ENCODE assay signal across 7 worm cellular contexts in genomic region chrX:15327238-15327637, ce11.
TF ChIP-seq lines count a peak whose summit lies in the region.

No protein-coding gene starts in this region.

TF ChIP-seq in whole organism, L1 larva, 84 proteins besides CTCF, POLR2A, EP300 and RAD21 (continues in another document):
- TF ChIP-seq skn-1 (tag; optimal IDR thresholded peaks at IDR 0.05; lab: Kevin White, UChicago), result no peak
- TF ChIP-seq ceh-8 (GFP tag; optimal IDR thresholded peaks at IDR 0.05; lab: Kevin White, UChicago), result no peak
- TF ChIP-seq dsc-1 (tag; optimal IDR thresholded peaks at IDR 0.05; lab: Kevin White, UChicago), result no peak
- TF ChIP-seq lin-15B (tag; optimal IDR thresholded peaks at IDR 0.05; lab: Kevin White, UChicago), result no peak
- TF ChIP-seq nhr-12 (tag; optimal IDR thresholded peaks at IDR 0.05; lab: Kevin White, UChicago), result no peak
- no peak for TF ChIP-seq sup-37 (GFP tag; optimal IDR thresholded peaks at IDR 0.05; lab: Kevin White, UChicago)
- no peak for TF ChIP-seq fos-1 (tag; optimal IDR thresholded peaks at IDR 0.05; lab: Kevin White, UChicago)
- no peak for TF ChIP-seq C04F5.9 (tag; optimal IDR thresholded peaks at IDR 0.05; lab: Kevin White, UChicago)
- no peak for TF ChIP-seq fkh-10 (GFP tag; optimal IDR thresholded peaks at IDR 0.05; lab: Kevin White, UChicago)
- TF ChIP-seq efl-3 (GFP tag; optimal IDR thresholded peaks at IDR 0.05; lab: Kevin White, UChicago), result peak; percentile 21
- peak; percentile 51 for TF ChIP-seq irx-1 (tag; optimal IDR thresholded peaks at IDR 0.05; lab: Kevin White, UChicago)
- TF ChIP-seq nhr-47 (tag; optimal IDR thresholded peaks at IDR 0.05; lab: Kevin White, UChicago), result peak; percentile 2
- TF ChIP-seq sptf-1 (tag; optimal IDR thresholded peaks at IDR 0.05; lab: Kevin White, UChicago), result no peak
- TF ChIP-seq egl-13 (tag; optimal IDR thresholded peaks at IDR 0.05; lab: Kevin White, UChicago), result no peak

TF ChIP-seq in whole organism, L2 larva, 48 proteins besides CTCF, POLR2A, EP300 and RAD21 (continues in another document):
- TF ChIP-seq ceh-16 (tag; optimal IDR thresholded peaks at IDR 0.05; lab: Kevin White, UChicago) (peak; percentile 78), sma-3 (GFP tag; optimal IDR thresholded peaks at IDR 0.05; lab: Kevin White, UChicago) (peak; percentile 32), snpc-4 (tag; optimal IDR thresholded peaks at IDR 0.05; lab: Kevin White, UChicago) (no peak), ztf-11 (tag; optimal IDR thresholded peaks at IDR 0.05; lab: Kevin White, UChicago) (no peak), lin-11 (tag; optimal IDR thresholded peaks at IDR 0.05; lab: Kevin White, UChicago) (no peak), nhr-6 (tag; optimal IDR thresholded peaks at IDR 0.05; lab: Kevin White, UChicago) (peak; percentile 7), sma-9 (GFP tag; optimal IDR thresholded peaks at IDR 0.05; lab: Kevin White, UChicago) (peak; percentile 69), sma-9 (tag; optimal IDR thresholded peaks at IDR 0.05; lab: Kevin White, UChicago) (no peak), nhr-12 (tag; optimal IDR thresholded peaks at IDR 0.05; lab: Kevin White, UChicago) (no peak), ztf-4 (tag; optimal IDR thresholded peaks at IDR 0.05; lab: Kevin White, UChicago) (no peak), blmp-1 (tag; optimal IDR thresholded peaks at IDR 0.05; lab: Kevin White, UChicago; ENCODE audit: insufficient read depth) (peak; percentile 51), ZK546.5 (tag; optimal IDR thresholded peaks at IDR 0.05; lab: Kevin White, UChicago) (no peak), lsy-2 (tag; optimal IDR thresholded peaks at IDR 0.05; lab: Kevin White, UChicago) (no peak), lin-39 (tag; optimal IDR thresholded peaks at IDR 0.05; lab: Kevin White, UChicago) (no peak)

TF ChIP-seq in whole organism, L3 larva, 47 proteins besides CTCF, POLR2A, EP300 and RAD21 (continues in another document):
- TF ChIP-seq eor-1 (tag; optimal IDR thresholded peaks at IDR 0.05; lab: Kevin White, UChicago), result no peak
- no peak for TF ChIP-seq fkh-2 (tag; optimal IDR thresholded peaks at IDR 0.05; lab: Kevin White, UChicago)
- TF ChIP-seq ceh-9 (tag; optimal IDR thresholded peaks at IDR 0.05; lab: Kevin White, UChicago), result no peak
- peak; percentile 22 for TF ChIP-seq unc-62 (GFP tag; optimal IDR thresholded peaks at IDR 0.05; lab: Kevin White, UChicago)
- no peak for TF ChIP-seq nhr-76 (tag; optimal IDR thresholded peaks at IDR 0.05; lab: Kevin White, UChicago)
- TF ChIP-seq daf-12 (tag; optimal IDR thresholded peaks at IDR 0.05; lab: Kevin White, UChicago), result no peak
- peak; percentile 34 for TF ChIP-seq nhr-23 (tag; optimal IDR thresholded peaks at IDR 0.05; lab: Kevin White, UChicago)
- TF ChIP-seq nhr-67 (tag; optimal IDR thresholded peaks at IDR 0.05; lab: Kevin White, UChicago), result no peak
- peak; percentile 15 for TF ChIP-seq nhr-43 (tag; optimal IDR thresholded peaks at IDR 0.05; lab: Kevin White, UChicago; ENCODE audit: poor library complexity, severe bottlenecking)
- no peak for TF ChIP-seq R02D3.7 (tag; optimal IDR thresholded peaks at IDR 0.05; lab: Kevin White, UChicago)
- no peak for TF ChIP-seq nhr-11 (tag; optimal IDR thresholded peaks at IDR 0.05; lab: Kevin White, UChicago)
- TF ChIP-seq ztf-4 (tag; optimal IDR thresholded peaks at IDR 0.05; lab: Kevin White, UChicago), result no peak
- no peak for TF ChIP-seq zag-1 (tag; optimal IDR thresholded peaks at IDR 0.05; lab: Kevin White, UChicago)
- TF ChIP-seq ama-1 (optimal IDR thresholded peaks at IDR 0.05; lab: Kevin White, UChicago), result no peak

TF ChIP-seq in whole organism, L4 larva, 104 proteins besides CTCF, POLR2A, EP300 and RAD21:
- no peak for TF ChIP-seq daf-8 (GFP tag; IDR thresholded peaks at IDR 0.05; lab: Robert Waterston, UW)
- TF ChIP-seq nhr-11 (tag; optimal IDR thresholded peaks at IDR 0.05; lab: Kevin White, UChicago), result no peak
- no peak for TF ChIP-seq lin-15B (tag; optimal IDR thresholded peaks at IDR 0.05; lab: Kevin White, UChicago)
- TF ChIP-seq ceh-20 (GFP tag; IDR thresholded peaks at IDR 0.05; lab: Robert Waterston, UW), result no peak
- peak; percentile 58 for TF ChIP-seq nhr-28 (tag; optimal IDR thresholded peaks at IDR 0.05; lab: Kevin White, UChicago)
- TF ChIP-seq lin-1 (GFP tag; IDR thresholded peaks at IDR 0.05; lab: Robert Waterston, UW), result no peak
- TF ChIP-seq nhr-48 (tag; optimal IDR thresholded peaks at IDR 0.05; lab: Kevin White, UChicago), result no peak
- peak; percentile 73 for TF ChIP-seq mxl-3 (GFP tag; optimal IDR thresholded peaks at IDR 0.05; lab: Kevin White, UChicago)
- no peak for TF ChIP-seq ama-1 (optimal IDR thresholded peaks at IDR 0.05; lab: Kevin White, UChicago)
- TF ChIP-seq mdl-1 (tag; optimal IDR thresholded peaks at IDR 0.05; lab: Kevin White, UChicago), result peak in 1 of 2 experiments; percentile 43
- TF ChIP-seq aha-1 (tag; lab: Kevin White, UChicago), result peak; percentile 81
- TF ChIP-seq gei-8 (GFP tag; optimal IDR thresholded peaks at IDR 0.05; lab: Kevin White, UChicago), result no peak
- TF ChIP-seq hlh-11 (tag; optimal IDR thresholded peaks at IDR 0.05; lab: Kevin White, UChicago), result no peak
- TF ChIP-seq lin-38 (GFP tag; IDR thresholded peaks at IDR 0.05; lab: Robert Waterston, UW), result no peak
- TF ChIP-seq aly-2 (tag; optimal IDR thresholded peaks at IDR 0.05; lab: Kevin White, UChicago), result no peak

TF ChIP-seq in whole organism, late embryonic, 69 proteins besides CTCF, POLR2A, EP300 and RAD21:
- no peak for TF ChIP-seq unc-42 (tag; optimal IDR thresholded peaks at IDR 0.05; lab: Kevin White, UChicago)
- TF ChIP-seq unc-55 (GFP tag; optimal IDR thresholded peaks at IDR 0.05; lab: Kevin White, UChicago), result peak; percentile 62

TF ChIP-seq in whole organism, mixed stage, embryonic, 35 proteins besides CTCF, POLR2A, EP300 and RAD21:
- TF ChIP-seq blmp-1 (tag; optimal IDR thresholded peaks at IDR 0.05; lab: Kevin White, UChicago), result no peak
- TF ChIP-seq elt-3 (tag; optimal IDR thresholded peaks at IDR 0.05; lab: Kevin White, UChicago), result no peak
- peak; percentile 19 for TF ChIP-seq unc-62 (GFP tag; optimal IDR thresholded peaks at IDR 0.05; lab: Kevin White, UChicago)
- TF ChIP-seq elt-1 (tag; optimal IDR thresholded peaks at IDR 0.05; lab: Kevin White, UChicago; ENCODE audit: borderline replicate concordance, insufficient read depth), result peak; percentile 33
- no peak for TF ChIP-seq ceh-39 (tag; optimal IDR thresholded peaks at IDR 0.05; lab: Kevin White, UChicago)
- TF ChIP-seq hlh-1 (tag; optimal IDR thresholded peaks at IDR 0.05; lab: Kevin White, UChicago), result no peak
- no peak for TF ChIP-seq snpc-4 (tag; optimal IDR thresholded peaks at IDR 0.05; lab: Kevin White, UChicago)
TF ChIP-seq in whole organism, mixed stage, embryonic: peak in this region for 2.

TF ChIP-seq in whole organism, young adult, 124 proteins besides CTCF, POLR2A, EP300 and RAD21:
- TF ChIP-seq Y79H2A.3 (GFP tag; conservative IDR thresholded peaks at IDR 0.05; lab: Robert Waterston, UW) (no peak), ztf-26 (tag; optimal IDR thresholded peaks at IDR 0.05; lab: Kevin White, UChicago) (peak; percentile 8), ama-1 (optimal IDR thresholded peaks at IDR 0.05; lab: Kevin White, UChicago) (no peak), ama-1 (GFP tag; optimal IDR thresholded peaks at IDR 0.05; lab: Kevin White, UChicago) (no peak), zim-3 (tag; optimal IDR thresholded peaks at IDR 0.05; lab: Kevin White, UChicago) (no peak), F37B4.10 (GFP tag; IDR thresholded peaks at IDR 0.05; lab: Robert Waterston, UW) (no peak), atf-7 (tag; optimal IDR thresholded peaks at IDR 0.05; lab: Kevin White, UChicago) (no peak), B0019.2 (GFP tag; conservative IDR thresholded peaks at IDR 0.05; lab: Robert Waterston, UW) (no peak)
